Fruit fly (Drosophila melanogaster) whole organism, embryonic: Measurements from ENCODE around the gene CG13449.
A peak's percentile ranks its signal among the peaks of the same experiment; 100 is the strongest.

Experiments used
- CG12744 ChIP-seq: fragments of 200-800 bp; sonication (Bioruptor generic); optimal IDR thresholded peaks from 2 replicates; lab custom pipeline; 2016; ENCODE audit warnings: missing biosample characterization, missing genetic modification characterization
- Mad ChIP-seq: fragments of 200-800 bp; sonication (Bioruptor generic); optimal IDR thresholded peaks from 2 replicates; lab custom pipeline; 2016; ENCODE audit warnings: missing biosample characterization, missing genetic modification characterization
- NC2α ChIP-seq: fragments of 200-800 bp; sonication (Bioruptor generic); optimal IDR thresholded peaks from 2 replicates; lab custom pipeline; 2016; ENCODE audit warnings: missing biosample characterization, missing genetic modification characterization
- Sox100B ChIP-seq: fragments of 200-800 bp; sonication (Bioruptor generic); optimal IDR thresholded peaks from 3 replicates; lab custom pipeline; 2018; ENCODE audit warnings: missing biosample characterization, mild to moderate bottlenecking, missing genetic modification characterization
- ash1 ChIP-seq: fragments of 200-800 bp; sonication (Bioruptor generic); optimal IDR thresholded peaks from 2 replicates; lab custom pipeline; 2018; ENCODE audit warnings: missing biosample characterization, mild to moderate bottlenecking, missing genetic modification characterization
- btn ChIP-seq: fragments of 200-800 bp; sonication (Bioruptor generic); optimal IDR thresholded peaks from 2 replicates; lab custom pipeline; 2016; ENCODE audit warnings: missing biosample characterization, missing genetic modification characterization
- cas ChIP-seq: fragments of 200-800 bp; sonication (Bioruptor generic); IDR thresholded peaks from 2 replicates; pipeline ENCODE4 v1.3.6; 2022; ENCODE audit warnings: missing biosample characterization, missing genetic modification characterization
- chn ChIP-seq: fragments of 200-800 bp; sonication (Bioruptor generic); optimal IDR thresholded peaks from 2 replicates; lab custom pipeline; 2016; ENCODE audit warnings: missing biosample characterization, missing genetic modification characterization
- crc ChIP-seq: fragments of 200-800 bp; sonication (Bioruptor generic); optimal IDR thresholded peaks from 2 replicates; lab custom pipeline; 2016; ENCODE audit warnings: missing biosample characterization, missing genetic modification characterization
- dan ChIP-seq: fragments of 200-800 bp; sonication (Bioruptor generic); IDR thresholded peaks from 2 replicates; pipeline ENCODE4 v1.3.6; 2022; ENCODE audit warnings: missing biosample characterization, missing genetic modification characterization
- luna ChIP-seq: fragments of 200-800 bp; sonication (Bioruptor generic); optimal IDR thresholded peaks from 2 replicates; lab custom pipeline; 2016; ENCODE audit warnings: missing biosample characterization, missing genetic modification characterization
- pita ChIP-seq: fragments of 200-800 bp; sonication (Bioruptor generic); optimal IDR thresholded peaks from 2 replicates; lab custom pipeline; 2017; ENCODE audit warnings: missing biosample characterization, mild to moderate bottlenecking, missing genetic modification characterization
- shn ChIP-seq: fragments of 200-800 bp; sonication (Bioruptor generic); optimal IDR thresholded peaks from 3 replicates; lab custom pipeline; 2016; ENCODE audit warnings: missing biosample characterization, missing genetic modification characterization
- usp ChIP-seq: fragments of >200 bp; optimal IDR thresholded peaks from 2 replicates; lab custom pipeline; 2017; ENCODE audit warnings: missing biosample characterization, missing genetic modification characterization

DNA sequence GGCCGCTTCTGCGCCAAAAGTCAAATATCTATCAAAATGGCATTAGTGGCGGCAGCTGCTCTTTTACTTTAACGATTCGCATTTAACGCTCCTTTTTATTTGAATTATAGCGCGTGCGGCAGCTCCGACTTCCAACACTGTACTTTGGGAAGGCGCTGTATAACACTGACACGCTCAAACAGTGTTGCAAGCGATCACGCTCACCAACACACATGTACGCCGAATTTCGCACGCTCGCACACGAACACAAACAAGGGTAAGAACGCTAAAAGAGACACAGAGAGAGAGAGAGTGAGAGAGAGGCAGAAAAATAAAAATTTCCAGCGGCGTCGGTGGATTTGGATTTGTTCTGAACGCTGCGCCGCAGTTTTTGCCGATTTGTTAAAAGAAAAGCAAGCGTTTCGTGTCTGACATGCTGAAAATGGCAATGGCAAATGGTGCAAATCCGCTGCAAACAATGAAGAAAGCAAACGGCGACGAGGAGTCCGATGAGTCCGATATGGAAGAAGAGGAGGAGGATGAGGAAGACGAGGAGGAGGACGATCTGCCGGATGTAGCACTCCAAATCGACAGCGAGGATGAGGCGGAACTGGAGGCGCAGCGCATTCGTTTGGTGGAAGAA is 7.1 kb upstream of the CG13449 start, which contains the start of gene Phs:
- TF ChIP-seq pita (GFP tag; lab: Kevin White, UChicago) (no peak), CG12744 (GFP tag; lab: Kevin White, UChicago) (peak; percentile 87), cas (GFP tag; lab: Robert Waterston, UW) (peak; percentile 64; the same call in 1 of the 2 replicates), crc (GFP tag; lab: Kevin White, UChicago) (peak; percentile 77), Sox100B (GFP tag; lab: Kevin White, UChicago) (peak; percentile 21), NC2α (GFP tag; lab: Kevin White, UChicago) (peak; percentile 80), luna (GFP tag; lab: Kevin White, UChicago) (peak; percentile 75), dan (GFP tag; lab: Robert Waterston, UW) (no peak), shn (GFP tag; lab: Kevin White, UChicago) (peak; percentile 93), ash1 (GFP tag; lab: Kevin White, UChicago) (peak; percentile 82), btn (GFP tag; lab: Kevin White, UChicago) (peak; percentile 78), usp (GFP tag; lab: Kevin White, UChicago) (no peak), Mad (peak; percentile 77), chn (GFP tag; lab: Kevin White, UChicago) (peak; percentile 85)
